Fruit fly (Drosophila melanogaster) whole organism: ENCODE results near the gene CG4849.
A peak's percentile ranks its signal among the peaks of the same experiment; 100 is the strongest.
"Not testable (repeated sequence)": the region's sequence is repeated elsewhere in the genome, so short reads cannot be mapped to it uniquely, and the experiment has no call there.

Experiments
- CG8478 ChIP-seq: fragments of >200 bp; optimal IDR thresholded peaks from 2 replicates; lab custom pipeline; 2018; ENCODE audit warnings: inconsistent platforms
- Dll ChIP-seq: fragments of >200 bp; optimal IDR thresholded peaks from 2 replicates; lab custom pipeline; 2017
- EcR ChIP-seq, 2 experiments: fragments of >200 bp; optimal IDR thresholded peaks; 2 replicates each; lab custom pipeline; 2017; ENCODE audit warnings: missing biosample characterization in 2 of 2, missing genetic modification characterization in 2 of 2, missing genetic modification reagents in 2 of 2
- pan ChIP-seq: fragments of >200 bp; optimal IDR thresholded peaks from 2 replicates; lab custom pipeline; 2017
- psq ChIP-seq: fragments of >200 bp; optimal IDR thresholded peaks from 2 replicates; lab custom pipeline; 2017
- usp ChIP-seq: fragments of >200 bp; optimal IDR thresholded peaks from 2 replicates; lab custom pipeline; 2017; ENCODE audit warnings: missing biosample characterization, missing genetic modification characterization, mixed read lengths

The CG4849 gene

dm6 chr3R:27959145-27959544 lies 4.1 kb upstream of the CG4849 start, which contains the start of the genes CG42487 and CG4884:
Gene CG42487 (minus strand): TSS chr3R:27959245.
Gene CG4884 (minus strand): TSS chr3R:27959245.
- TF ChIP-seq usp (GFP tag; lab: Kevin White, UChicago); EcR (GFP tag; optimal IDR thresholded peaks at IDR 0.05; lab: Kevin White, UChicago); Dll (lab: Kevin White, UChicago): not testable (repeated sequence)

dm6 chr3R:27960473-27960872 lies 2.7 kb upstream of the CG4849 start, which contains the start of gene CG31253:
Gene CG31253 (minus strand): TSS chr3R:27960573.
- not testable (repeated sequence) for TF ChIP-seq usp (GFP tag; lab: Kevin White, UChicago); EcR (GFP tag; optimal IDR thresholded peaks at IDR 0.05; lab: Kevin White, UChicago); CG8478 (lab: Kevin White, UChicago)

dm6 chr3R:27986794-27987193 lies 23.6 kb downstream of the CG4849 start:
- TF ChIP-seq Dll (lab: Kevin White, UChicago) (no peak), usp (GFP tag; lab: Kevin White, UChicago) (no peak), EcR (GFP tag; optimal IDR thresholded peaks at IDR 0.05; lab: Kevin White, UChicago) (no peak), psq (no peak), pan (lab: Kevin White, UChicago) (no peak)

- TF ChIP-seq CG8478 (lab: Kevin White, UChicago) (no peak), pan (lab: Kevin White, UChicago) (no peak), psq (no peak), usp (GFP tag; lab: Kevin White, UChicago) (no peak), EcR (GFP tag; optimal IDR thresholded peaks at IDR 0.05; lab: Kevin White, UChicago) (no peak), Dll (lab: Kevin White, UChicago) (no peak)
Measured at dm6 chr3R:27987329-27987728, 24.1 kb downstream of the CG4849 start.

dm6 chr3R:27987772-27988171 lies 24.6 kb downstream of the CG4849 start:
- TF ChIP-seq Dll (lab: Kevin White, UChicago) (peak; percentile 8), pan (lab: Kevin White, UChicago) (no peak)

- TF ChIP-seq psq (no peak), EcR (GFP tag; optimal IDR thresholded peaks at IDR 0.05; lab: Kevin White, UChicago) (no peak), CG8478 (lab: Kevin White, UChicago) (no peak), usp (GFP tag; lab: Kevin White, UChicago) (no peak), Dll (lab: Kevin White, UChicago) (no peak), pan (lab: Kevin White, UChicago) (no peak)
Measured at dm6 chr3R:27988189-27988588, 25.0 kb downstream of the CG4849 start, which contains the start of gene betaTub97EF. Gene betaTub97EF (minus strand): TSS chr3R:27988384.

dm6 chr3R:27988647-27989430 lies 25.6 kb downstream of the CG4849 start:
- TF ChIP-seq CG8478 (lab: Kevin White, UChicago): no peak
- no peak for TF ChIP-seq psq
- TF ChIP-seq usp (GFP tag; lab: Kevin White, UChicago): no peak
- TF ChIP-seq EcR (GFP tag; optimal IDR thresholded peaks at IDR 0.05; lab: Kevin White, UChicago): no peak
- TF ChIP-seq pan (lab: Kevin White, UChicago): no peak
- no peak for TF ChIP-seq Dll (lab: Kevin White, UChicago)

- TF ChIP-seq CG8478 (lab: Kevin White, UChicago) (no peak), Dll (lab: Kevin White, UChicago) (no peak), pan (lab: Kevin White, UChicago) (no peak), EcR (GFP tag; optimal IDR thresholded peaks at IDR 0.05; lab: Kevin White, UChicago) (no peak)
Measured at dm6 chr3R:27990651-27991050, 27.4 kb downstream of the CG4849 start, which contains the start of gene CG4815. Gene CG4815 (minus strand): TSS chr3R:27990751.

- TF ChIP-seq Dll (lab: Kevin White, UChicago) (no peak), pan (lab: Kevin White, UChicago) (no peak), usp (GFP tag; lab: Kevin White, UChicago) (no peak), EcR (GFP tag; optimal IDR thresholded peaks at IDR 0.05; lab: Kevin White, UChicago) (no peak), CG8478 (lab: Kevin White, UChicago) (no peak), psq (no peak)
Measured at dm6 chr3R:28004034-28004433, 40.8 kb downstream of the CG4849 start.

dm6 chr3R:28015028-28015427 lies 51.8 kb downstream of the CG4849 start:
- no peak for TF ChIP-seq psq
- TF ChIP-seq EcR (GFP tag; optimal IDR thresholded peaks at IDR 0.05; lab: Kevin White, UChicago): no peak
- TF ChIP-seq Dll (lab: Kevin White, UChicago): no peak
- TF ChIP-seq pan (lab: Kevin White, UChicago): no peak
- TF ChIP-seq usp (GFP tag; lab: Kevin White, UChicago): no peak
- TF ChIP-seq CG8478 (lab: Kevin White, UChicago): no peak
